Fruit fly (Drosophila melanogaster) whole organism, prepupa: Measurements from ENCODE around the gene CG46308.

Experiments used
- Blimp-1 ChIP-seq: fragments of 200-800 bp; sonication (Bioruptor generic); optimal IDR thresholded peaks from 3 replicates; lab custom pipeline; 2017; ENCODE audit warnings: missing biosample characterization, missing genetic modification characterization, mild to moderate bottlenecking, moderate library complexity, missing genetic modification reagents
- CG3919 ChIP-seq: fragments of 200-800 bp; sonication (Bioruptor generic); optimal IDR thresholded peaks from 3 replicates; lab custom pipeline; 2016; ENCODE audit warnings: missing biosample characterization, missing genetic modification characterization
- CG4318 ChIP-seq: fragments of 200-800 bp; sonication (Bioruptor generic); optimal IDR thresholded peaks from 3 replicates; lab custom pipeline; 2017; ENCODE audit warnings: missing biosample characterization, mild to moderate bottlenecking, missing genetic modification characterization
- CG9139 ChIP-seq: fragments of 200-800 bp; sonication (Bioruptor generic); optimal IDR thresholded peaks from 3 replicates; lab custom pipeline; 2017; ENCODE audit warnings: missing biosample characterization, mild to moderate bottlenecking, missing genetic modification characterization
- achi ChIP-seq: fragments of 200-800 bp; sonication (Bioruptor generic); optimal IDR thresholded peaks from 3 replicates; lab custom pipeline; 2016; ENCODE audit warnings: missing biosample characterization, missing genetic modification characterization
- dac ChIP-seq: fragments of 200-800 bp; sonication (Bioruptor generic); optimal IDR thresholded peaks from 2 replicates; lab custom pipeline; 2017; ENCODE audit warnings: missing biosample characterization, mild to moderate bottlenecking, missing genetic modification characterization

DNA sequence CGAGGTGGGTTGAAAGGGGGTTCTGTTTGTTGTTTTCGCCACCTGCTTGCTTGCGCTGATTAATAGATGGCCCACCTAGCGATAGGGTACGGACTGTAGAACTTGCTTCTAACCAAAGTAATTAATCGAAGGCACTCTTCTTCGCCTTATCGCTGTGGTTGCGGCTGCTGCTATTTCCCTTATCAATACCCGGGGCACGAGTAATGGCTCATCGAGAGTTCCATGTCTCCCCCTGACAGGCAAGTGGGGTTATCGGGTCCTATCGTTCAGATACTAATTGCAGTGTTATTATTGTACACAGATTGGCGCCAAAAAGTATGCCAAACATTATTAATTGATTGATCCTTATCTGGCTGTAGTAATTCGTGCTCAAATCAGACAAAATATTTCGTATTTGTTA lies 24.8 kb upstream of the CG46308 start:
- no peak for TF ChIP-seq Blimp-1 (GFP tag; lab: Kevin White, UChicago)
- no peak for TF ChIP-seq dac (GFP tag; lab: Kevin White, UChicago)
- TF ChIP-seq CG9139: no peak
- TF ChIP-seq achi: no peak
- no peak for TF ChIP-seq CG3919
- TF ChIP-seq CG4318 (GFP tag; lab: Kevin White, UChicago): no peak
